Fruit fly (Drosophila melanogaster): ENCODE data around the gene mthl12.

mthl12 gene

dm6 chr3R:13360108-13360507, 6.6 kb downstream of the mthl12 start:
- TF ChIP-seq ttk (optimal IDR thresholded peaks at IDR 0.05) (no peak), Sin3A (optimal IDR thresholded peaks at IDR 0.05) (no peak), insv (optimal IDR thresholded peaks at IDR 0.05) (no peak), psq (optimal IDR thresholded peaks at IDR 0.05) (no peak), h (optimal IDR thresholded peaks at IDR 0.05) (no peak), Myc (optimal IDR thresholded peaks at IDR 0.05) (no peak)

- TF ChIP-seq insv (optimal IDR thresholded peaks at IDR 0.05): no peak
- no peak for TF ChIP-seq ttk (optimal IDR thresholded peaks at IDR 0.05)
- no peak for TF ChIP-seq psq (optimal IDR thresholded peaks at IDR 0.05)
- TF ChIP-seq Myc (optimal IDR thresholded peaks at IDR 0.05): no peak
- TF ChIP-seq Sin3A (optimal IDR thresholded peaks at IDR 0.05): no peak
- TF ChIP-seq h (optimal IDR thresholded peaks at IDR 0.05): no peak
Observed at dm6 chr3R:13363347-13363994, 10.0 kb downstream of the mthl12 start.

dm6 chr3R:13364175-13365174, 11.0 kb downstream of the mthl12 start, which contains the start of gene Dic1:
TSS of gene Dic1 (plus strand) at chr3R:13364938.
- TF ChIP-seq psq (optimal IDR thresholded peaks at IDR 0.05): no peak

dm6 chr3R:13365665-13366414, 12.4 kb downstream of the mthl12 start:
- TF ChIP-seq Myc (optimal IDR thresholded peaks at IDR 0.05) (no peak), psq (optimal IDR thresholded peaks at IDR 0.05) (no peak), h (optimal IDR thresholded peaks at IDR 0.05) (no peak), ttk (optimal IDR thresholded peaks at IDR 0.05) (no peak), insv (optimal IDR thresholded peaks at IDR 0.05) (no peak), Sin3A (optimal IDR thresholded peaks at IDR 0.05) (no peak)

- TF ChIP-seq Sin3A (optimal IDR thresholded peaks at IDR 0.05) (no peak), psq (optimal IDR thresholded peaks at IDR 0.05) (no peak), Myc (optimal IDR thresholded peaks at IDR 0.05) (no peak), insv (optimal IDR thresholded peaks at IDR 0.05) (no peak), h (optimal IDR thresholded peaks at IDR 0.05) (no peak), ttk (optimal IDR thresholded peaks at IDR 0.05) (no peak)
Observed at dm6 chr3R:13366561-13367518, 13.4 kb downstream of the mthl12 start, which contains the start of gene Elp6. TSS of gene Elp6 (minus strand) at chr3R:13366910.

dm6 chr3R:13369348-13369747, 15.9 kb downstream of the mthl12 start, which contains the start of gene CheA87a:
TSS of gene CheA87a (plus strand) at chr3R:13369648.
- TF ChIP-seq h (optimal IDR thresholded peaks at IDR 0.05) (no peak), insv (optimal IDR thresholded peaks at IDR 0.05) (no peak), Sin3A (optimal IDR thresholded peaks at IDR 0.05) (no peak), ttk (optimal IDR thresholded peaks at IDR 0.05) (no peak), Myc (optimal IDR thresholded peaks at IDR 0.05) (no peak)

- TF ChIP-seq psq (optimal IDR thresholded peaks at IDR 0.05) (no peak), Myc (optimal IDR thresholded peaks at IDR 0.05) (no peak), h (optimal IDR thresholded peaks at IDR 0.05) (no peak), Sin3A (optimal IDR thresholded peaks at IDR 0.05) (no peak), insv (optimal IDR thresholded peaks at IDR 0.05) (no peak), ttk (optimal IDR thresholded peaks at IDR 0.05) (no peak)
Observed at dm6 chr3R:13371840-13372680, 18.6 kb downstream of the mthl12 start, which contains the start of the genes Lip3 and CG34309. TSS of gene Lip3 (minus strand) at chr3R:13371904. TSS of gene CG34309 (plus strand) at chr3R:13372630.

DNA sequence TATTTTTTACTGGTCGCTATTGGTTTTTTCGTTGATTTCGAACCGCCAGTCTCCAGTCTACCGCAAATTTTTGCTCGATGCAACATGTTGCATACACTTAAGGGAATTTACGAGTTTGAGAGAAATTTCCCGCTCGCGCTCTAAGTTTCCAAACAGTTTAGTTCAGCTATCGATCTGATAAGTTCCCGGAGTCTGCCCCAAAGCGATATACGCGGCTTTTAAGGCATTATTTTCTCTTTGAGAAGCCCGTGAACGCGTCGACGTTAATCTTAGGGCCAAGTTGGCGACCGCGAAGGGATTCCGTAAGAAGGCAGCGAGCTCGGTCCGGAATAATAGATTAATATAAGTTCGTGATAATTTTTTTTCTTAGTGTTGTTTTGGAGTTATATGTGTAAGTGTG, 21.4 kb downstream of the mthl12 start:
- TF ChIP-seq insv (optimal IDR thresholded peaks at IDR 0.05): no peak

DNA sequence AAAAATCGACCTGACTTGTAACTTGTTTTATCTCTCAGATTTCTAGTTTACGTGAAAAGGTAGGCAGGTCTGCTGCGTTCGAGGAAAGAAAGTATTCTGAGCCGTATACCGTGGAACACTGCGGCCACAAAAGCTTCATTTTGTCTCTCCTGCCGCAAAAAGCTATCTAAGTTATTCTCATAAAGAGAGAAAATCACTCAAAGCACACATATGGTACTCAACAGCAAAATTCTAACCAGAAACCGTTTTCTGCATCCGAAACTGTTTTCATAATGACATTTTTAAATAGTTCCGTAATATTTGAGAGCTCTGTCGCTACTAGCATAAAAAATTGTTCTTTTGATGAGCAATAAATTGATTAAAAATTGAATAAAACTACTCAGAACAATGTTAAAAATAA, 26.2 kb downstream of the mthl12 start, which contains the start of the genes CG9813 and CG8870:
Gene CG9813, minus strand, starts transcription at position 101 of the 400 bp plus-strand sequence.
Gene CG8870, plus strand, starts transcription at position 168 of the 400 bp plus-strand sequence.
- TF ChIP-seq insv (optimal IDR thresholded peaks at IDR 0.05) (no peak), Myc (optimal IDR thresholded peaks at IDR 0.05) (no peak), ttk (optimal IDR thresholded peaks at IDR 0.05) (no peak), h (optimal IDR thresholded peaks at IDR 0.05) (no peak), psq (optimal IDR thresholded peaks at IDR 0.05) (no peak), Sin3A (optimal IDR thresholded peaks at IDR 0.05) (no peak)
